Fruit fly (Drosophila melanogaster) whole organism, embryonic: ENCODE measurements around the gene CG40198.

ENCODE experiments used
- Atf-2 ChIP-seq: fragments of 200-800 bp; sonication (Bioruptor generic); optimal IDR thresholded peaks from 2 replicates; lab custom pipeline; 2016; ENCODE audit warnings: missing biosample characterization, missing genetic modification characterization
- BEAF-32 ChIP-seq: fragments of 200-800 bp; sonication (Bioruptor generic); optimal IDR thresholded peaks from 3 replicates; lab custom pipeline; 2017; ENCODE audit warnings: missing biosample characterization, missing genetic modification characterization, mild to moderate bottlenecking, moderate library complexity, missing genetic modification reagents
- CG10147 ChIP-seq: fragments of 200-800 bp; sonication (Bioruptor generic); optimal IDR thresholded peaks from 2 replicates; lab custom pipeline; 2019; ENCODE audit warnings: missing biosample characterization, mild to moderate bottlenecking, missing genetic modification characterization, moderate library complexity
- CG10959 ChIP-seq: fragments of 200-800 bp; sonication (Bioruptor generic); IDR thresholded peaks from 2 replicates; pipeline ENCODE4 v1.3.6; 2022; ENCODE audit warnings: missing biosample characterization, missing genetic modification characterization
- CG10979 ChIP-seq: fragments of 200-800 bp; sonication (Bioruptor generic); optimal IDR thresholded peaks from 2 replicates; lab custom pipeline; 2018; ENCODE audit warnings: missing biosample characterization, mild to moderate bottlenecking, missing genetic modification characterization, moderate library complexity
- CG11247 ChIP-seq: fragments of 200-800 bp; sonication (Bioruptor generic); IDR thresholded peaks from 2 replicates; pipeline ENCODE4 v1.3.6; 2022; ENCODE audit warnings: missing biosample characterization, missing genetic modification characterization
- CG11695 ChIP-seq: fragments of 200-800 bp; sonication (Bioruptor generic); IDR thresholded peaks from 3 replicates; pipeline ENCODE4 v1.3.6; 2022; ENCODE audit warnings: missing biosample characterization, missing genetic modification characterization
- CG12236 ChIP-seq: fragments of 200-800 bp; sonication (Bioruptor generic); optimal IDR thresholded peaks from 2 replicates; lab custom pipeline; 2016; ENCODE audit warnings: missing biosample characterization, missing genetic modification characterization
- CG14860 ChIP-seq: fragments of 200-800 bp; sonication (Bioruptor generic); IDR thresholded peaks from 3 replicates; pipeline ENCODE4 v1.3.6; 2022; ENCODE audit warnings: missing biosample characterization, missing genetic modification characterization; ENCODE audit not compliant: partially characterized antibody
- CG15696 ChIP-seq: fragments of 200-800 bp; sonication (Bioruptor generic); optimal IDR thresholded peaks from 2 replicates; lab custom pipeline; 2019; ENCODE audit warnings: missing biosample characterization, mild to moderate bottlenecking, missing genetic modification characterization, moderate library complexity
- CG17612 ChIP-seq: fragments of 200-800 bp; sonication (Bioruptor generic); IDR thresholded peaks from 2 replicates; pipeline ENCODE4 v1.3.6; 2022; ENCODE audit warnings: missing biosample characterization, missing genetic modification characterization
- CG17802 ChIP-seq: fragments of 200-800 bp; sonication (Bioruptor generic); optimal IDR thresholded peaks from 2 replicates; lab custom pipeline; 2018; ENCODE audit warnings: missing biosample characterization, mild to moderate bottlenecking, missing genetic modification characterization, moderate library complexity
- CG18764 ChIP-seq: fragments of 200-800 bp; sonication (Bioruptor generic); optimal IDR thresholded peaks from 3 replicates; lab custom pipeline; 2016; ENCODE audit warnings: missing biosample characterization, missing genetic modification characterization
- CG31365 ChIP-seq: fragments of 200-800 bp; sonication (Bioruptor generic); optimal IDR thresholded peaks from 2 replicates; lab custom pipeline; 2018; ENCODE audit warnings: missing biosample characterization, mild to moderate bottlenecking, missing genetic modification characterization
- CG31441 ChIP-seq: fragments of 200-800 bp; sonication (Bioruptor generic); IDR thresholded peaks from 2 replicates; pipeline ENCODE4 v1.3.6; 2022; ENCODE audit warnings: missing biosample characterization, missing genetic modification characterization
- CG3847 ChIP-seq: fragments of 200-800 bp; sonication (Bioruptor generic); IDR thresholded peaks from 2 replicates; pipeline ENCODE4 v1.3.6; 2022; ENCODE audit warnings: missing biosample characterization, missing genetic modification characterization
- CG4360 ChIP-seq: fragments of 200-800 bp; sonication (Bioruptor generic); IDR thresholded peaks from 2 replicates; pipeline ENCODE4 v1.3.6; 2022; ENCODE audit warnings: missing biosample characterization, missing genetic modification characterization
- CG4404 ChIP-seq: fragments of 200-800 bp; sonication (Bioruptor generic); IDR thresholded peaks from 2 replicates; pipeline ENCODE4 v1.3.6; 2022; ENCODE audit warnings: missing biosample characterization, missing genetic modification characterization
- CG4617 ChIP-seq: fragments of 200-800 bp; sonication (Bioruptor generic); optimal IDR thresholded peaks from 3 replicates; lab custom pipeline; 2016; ENCODE audit warnings: missing biosample characterization, missing genetic modification characterization, borderline replicate concordance
- CG6854 ChIP-seq: fragments of 200-800 bp; sonication (Bioruptor generic); optimal IDR thresholded peaks from 3 replicates; lab custom pipeline; 2017; ENCODE audit warnings: missing biosample characterization, mild to moderate bottlenecking, missing genetic modification characterization
- CG8765 ChIP-seq: fragments of 200-800 bp; sonication (Bioruptor generic); IDR thresholded peaks from 2 replicates; pipeline ENCODE4 v1.3.6; 2022; ENCODE audit warnings: missing biosample characterization, missing genetic modification characterization
- CG9727 ChIP-seq: fragments of 200-800 bp; sonication (Bioruptor generic); optimal IDR thresholded peaks from 3 replicates; lab custom pipeline; 2017; ENCODE audit warnings: missing biosample characterization, mild to moderate bottlenecking, missing genetic modification characterization
- Dek ChIP-seq: fragments of 200-800 bp; sonication (Bioruptor generic); optimal IDR thresholded peaks from 3 replicates; lab custom pipeline; 2019; ENCODE audit warnings: missing biosample characterization, mild to moderate bottlenecking, missing genetic modification characterization, moderate library complexity
- Dref ChIP-seq: fragments of 200-800 bp; sonication (Bioruptor generic); IDR thresholded peaks from 2 replicates; pipeline ENCODE4 v1.3.6; 2022; ENCODE audit warnings: missing biosample characterization, missing genetic modification characterization
- Gsc ChIP-seq: fragments of 200-800 bp; sonication (Bioruptor generic); IDR thresholded peaks from 2 replicates; pipeline ENCODE4 v1.3.6; 2022; ENCODE audit warnings: missing biosample characterization, missing genetic modification characterization
- H2.0 ChIP-seq: fragments of 200-800 bp; sonication (Bioruptor generic); IDR thresholded peaks from 2 replicates; pipeline ENCODE4 v1.3.6; 2022; ENCODE audit warnings: missing biosample characterization, missing genetic modification characterization
- HHEX ChIP-seq: fragments of 200-800 bp; sonication (Bioruptor generic); optimal IDR thresholded peaks from 3 replicates; lab custom pipeline; 2017; ENCODE audit warnings: missing biosample characterization, mild to moderate bottlenecking, missing genetic modification characterization, missing genetic modification reagents
- Hmr ChIP-seq: fragments of 200-800 bp; sonication (Bioruptor generic); optimal IDR thresholded peaks from 3 replicates; lab custom pipeline; 2017; ENCODE audit warnings: mild to moderate bottlenecking, missing biosample characterization, missing genetic modification reagents, missing genetic modification characterization
- Hr3 ChIP-seq: fragments of 200-800 bp; sonication (Bioruptor generic); optimal IDR thresholded peaks from 3 replicates; lab custom pipeline; 2016; ENCODE audit warnings: missing biosample characterization, missing genetic modification characterization
- MBD-R2 ChIP-seq: fragments of 200-800 bp; sonication (Bioruptor generic); IDR thresholded peaks from 2 replicates; pipeline ENCODE4 v1.3.6; 2022; ENCODE audit warnings: missing biosample characterization, missing genetic modification characterization
- MTF-1 ChIP-seq: fragments of 200-800 bp; sonication (Bioruptor generic); optimal IDR thresholded peaks from 2 replicates; lab custom pipeline; 2018; ENCODE audit warnings: missing biosample characterization, mild to moderate bottlenecking, missing genetic modification characterization, borderline replicate concordance
- Mad ChIP-seq: fragments of 200-800 bp; sonication (Bioruptor generic); optimal IDR thresholded peaks from 2 replicates; lab custom pipeline; 2016; ENCODE audit warnings: missing biosample characterization, missing genetic modification characterization
- Scr ChIP-seq: fragments of 200-800 bp; sonication (Bioruptor generic); IDR thresholded peaks from 2 replicates; pipeline ENCODE4 v1.3.6; 2022; ENCODE audit warnings: missing biosample characterization, missing genetic modification characterization; ENCODE audit not compliant: partially characterized antibody
- Six4 ChIP-seq: fragments of 200-800 bp; sonication (Bioruptor generic); optimal IDR thresholded peaks from 2 replicates; lab custom pipeline; 2016; ENCODE audit warnings: missing biosample characterization, missing genetic modification characterization
- Vsx1 ChIP-seq: fragments of 200-800 bp; sonication (Bioruptor generic); optimal IDR thresholded peaks from 2 replicates; lab custom pipeline; 2017; ENCODE audit warnings: missing biosample characterization, mild to moderate bottlenecking, missing genetic modification characterization, missing genetic modification reagents
- bab2 ChIP-seq: fragments of 200-800 bp; sonication (Bioruptor generic); optimal IDR thresholded peaks from 2 replicates; lab custom pipeline; 2016; ENCODE audit warnings: missing biosample characterization, missing genetic modification characterization
- bbx ChIP-seq: fragments of 200-800 bp; sonication (Bioruptor generic); IDR thresholded peaks from 2 replicates; pipeline ENCODE4 v1.3.6; 2022; ENCODE audit warnings: missing biosample characterization, missing genetic modification characterization; ENCODE audit not compliant: partially characterized antibody
- bowl ChIP-seq: fragments of 200-800 bp; sonication (Bioruptor generic); IDR thresholded peaks from 2 replicates; pipeline ENCODE4 v1.3.6; 2022; ENCODE audit warnings: missing biosample characterization, missing genetic modification characterization
- cwo ChIP-seq: fragments of 200-800 bp; sonication (Bioruptor generic); optimal IDR thresholded peaks from 3 replicates; lab custom pipeline; 2017; ENCODE audit warnings: missing biosample characterization, missing genetic modification characterization, mild to moderate bottlenecking, moderate library complexity, missing genetic modification reagents
- ems ChIP-seq: fragments of 200-800 bp; sonication (Bioruptor generic); optimal IDR thresholded peaks from 3 replicates; lab custom pipeline; 2016; ENCODE audit warnings: missing biosample characterization, missing genetic modification characterization
- grn ChIP-seq: fragments of 200-800 bp; sonication (Bioruptor generic); optimal IDR thresholded peaks from 3 replicates; lab custom pipeline; 2017; ENCODE audit warnings: missing biosample characterization, missing genetic modification characterization
- h ChIP-seq: fragments of >200 bp; optimal IDR thresholded peaks from 2 replicates; lab custom pipeline; 2017
- hth ChIP-seq: fragments of >200 bp; optimal IDR thresholded peaks from 2 replicates; lab custom pipeline; 2017; ENCODE audit warnings: inconsistent platforms
- insv ChIP-seq, 2 experiments: fragments of 200-800 bp; sonication (Bioruptor generic); optimal IDR thresholded peaks; 3 replicates each; lab custom pipeline; 2016 to 2018; ENCODE audit warnings: missing biosample characterization in 2 of 2, missing genetic modification characterization in 2 of 2
- klu ChIP-seq: fragments of 200-800 bp; sonication (Bioruptor generic); IDR thresholded peaks from 2 replicates; pipeline ENCODE4 v1.3.6; 2022; ENCODE audit warnings: missing biosample characterization, missing genetic modification characterization
- nom ChIP-seq: fragments of 200-800 bp; sonication (Bioruptor generic); optimal IDR thresholded peaks from 2 replicates; lab custom pipeline; 2017; ENCODE audit warnings: missing biosample characterization, missing genetic modification characterization, mild to moderate bottlenecking, moderate library complexity, missing genetic modification reagents
- odd ChIP-seq: fragments of 200-800 bp; sonication (Bioruptor generic); optimal IDR thresholded peaks from 2 replicates; lab custom pipeline; 2017; ENCODE audit warnings: missing biosample characterization, mild to moderate bottlenecking, missing genetic modification characterization
- salm ChIP-seq: fragments of 200-800 bp; sonication (Bioruptor generic); optimal IDR thresholded peaks from 2 replicates; lab custom pipeline; 2018; ENCODE audit warnings: missing biosample characterization, mild to moderate bottlenecking, missing genetic modification characterization
- sc ChIP-seq, 3 experiments: fragments of >200 bp in 2 of 3; fragments of 200-800 bp in 1 of 3; sonication (Bioruptor generic) in 1 of 3; optimal IDR thresholded peaks; 2 replicates in 2 of 3; 3 replicates in 1 of 3; lab custom pipeline; 2017; ENCODE audit warnings: mild to moderate bottlenecking in 1 of 3, missing biosample characterization in 1 of 3, missing genetic modification characterization in 1 of 3, missing genetic modification reagents in 1 of 3
- sug ChIP-seq: fragments of 200-800 bp; optimal IDR thresholded peaks from 2 replicates; lab custom pipeline; 2019; ENCODE audit warnings: missing biosample characterization, mild to moderate bottlenecking, missing genetic modification characterization, moderate library complexity
- tna ChIP-seq: fragments of 200-800 bp; sonication (Bioruptor generic); IDR thresholded peaks from 2 replicates; pipeline ENCODE4 v1.3.6; 2022; ENCODE audit warnings: missing biosample characterization, missing genetic modification characterization; ENCODE audit not compliant: partially characterized antibody
- usp ChIP-seq: fragments of >200 bp; optimal IDR thresholded peaks from 2 replicates; lab custom pipeline; 2017; ENCODE audit warnings: missing biosample characterization, missing genetic modification characterization

Gene CG40198

dm6 chr3R:4197055-4197454 is 35.0 kb upstream of the CG40198 start, which contains the start of gene beta-Man (continued):
- TF ChIP-seq CG10147 (GFP tag; lab: Kevin White, UChicago) (no peak), Atf-2 (GFP tag; lab: Kevin White, UChicago) (no peak), sc (optimal IDR thresholded peaks at IDR 0.05; lab: Kevin White, UChicago) (no peak), sc (GFP tag; optimal IDR thresholded peaks at IDR 0.05; lab: Kevin White, UChicago) (no peak), CG11695 (GFP tag; lab: Robert Waterston, UW) (no peak), cwo (GFP tag; lab: Kevin White, UChicago) (no peak), CG8765 (GFP tag; lab: Robert Waterston, UW) (no peak), ems (GFP tag; lab: Kevin White, UChicago) (no peak), Hr3 (no peak), CG4360 (GFP tag; lab: Robert Waterston, UW) (no peak), H2.0 (no peak), CG10959 (GFP tag; lab: Robert Waterston, UW) (no peak), HHEX (GFP tag; lab: Kevin White, UChicago) (no peak), CG31441 (no peak), CG14860 (no peak), CG17612 (GFP tag; lab: Robert Waterston, UW) (no peak), CG11247 (GFP tag; lab: Robert Waterston, UW) (no peak), CG6854 (GFP tag; lab: Kevin White, UChicago) (no peak), CG15696 (tag; lab: Kevin White, UChicago) (no peak), CG12236 (GFP tag; lab: Kevin White, UChicago) (no peak), salm (no peak), CG17802 (tag; lab: Kevin White, UChicago) (no peak), CG31365 (tag; lab: Kevin White, UChicago) (no peak), CG4617 (no peak), Gsc (GFP tag; lab: Robert Waterston, UW) (no peak), Vsx1 (GFP tag; lab: Kevin White, UChicago) (no peak), Mad (GFP tag; lab: Kevin White, UChicago) (no peak), Hmr (peak; percentile 17), usp (GFP tag; lab: Kevin White, UChicago) (no peak), nom (GFP tag; lab: Kevin White, UChicago) (peak; percentile 48), CG9727 (GFP tag; lab: Kevin White, UChicago) (no peak), Dek (no peak), bbx (peak; percentile 54), BEAF-32 (peak; percentile 64), grn (GFP tag; lab: Kevin White, UChicago) (no peak), Scr (peak; percentile 34), h (no peak), odd (no peak), sug (tag; lab: Kevin White, UChicago) (peak; percentile 36), klu (GFP tag; lab: Robert Waterston, UW) (no peak), CG3847 (GFP tag; lab: Robert Waterston, UW) (no peak), CG10979 (no peak), tna (GFP tag; lab: Robert Waterston, UW) (no peak), MTF-1 (GFP tag; lab: Kevin White, UChicago) (no peak), CG18764 (GFP tag; lab: Kevin White, UChicago) (no peak), MBD-R2 (peak; percentile 57; the same call in 1 of the 2 replicates), Dref (GFP tag; lab: Robert Waterston, UW) (peak; percentile 57), bowl (GFP tag; lab: Robert Waterston, UW) (no peak), hth (lab: Kevin White, UChicago) (no peak), CG4404 (GFP tag; lab: Robert Waterston, UW) (no peak), Six4 (GFP tag; lab: Kevin White, UChicago) (no peak), bab2 (GFP tag; lab: Kevin White, UChicago) (no peak), insv (GFP tag; optimal IDR thresholded peaks at IDR 0.05; lab: Kevin White, UChicago) (no peak)
